Worm (Caenorhabditis elegans): Measurements from ENCODE around the gene cyp-34A5.

DNA sequence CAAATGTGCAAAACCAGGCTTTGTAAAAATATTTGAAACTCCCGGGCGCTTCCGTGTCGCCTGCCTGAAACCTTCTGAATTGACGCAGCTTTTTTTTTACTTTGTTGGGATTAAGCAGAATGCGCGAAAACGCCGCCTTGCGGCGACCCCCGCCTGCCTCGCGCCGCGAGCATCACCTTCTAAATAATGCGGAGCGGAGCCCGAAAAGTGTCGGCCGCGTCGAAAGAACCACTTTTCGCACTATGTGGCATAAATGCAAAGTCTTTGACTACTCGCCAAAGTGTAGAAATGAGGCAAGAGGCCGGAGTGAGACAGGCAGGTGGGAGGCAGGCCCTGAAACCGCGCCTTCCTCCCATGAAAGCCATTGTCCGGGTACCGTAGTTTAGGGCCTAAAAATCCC, 44.4 kb downstream of the cyp-34A5 start:
- TF ChIP-seq tbx-8 (GFP tag; optimal IDR thresholded peaks at IDR 0.05) (no peak), unc-39 (tag; optimal IDR thresholded peaks at IDR 0.05) (no peak), ceh-83 (GFP tag; optimal IDR thresholded peaks at IDR 0.05) (no peak)

All from whole organism, mixed stage, embryonic.